Fruit fly (Drosophila melanogaster) whole organism, embryonic: ENCODE results near the gene CG8851.
A peak's percentile ranks its signal among the peaks of the same experiment; 100 is the strongest.

ENCODE experiments used
- Ada2b ChIP-seq: fragments of 200-800 bp; sonication (Bioruptor generic); IDR thresholded peaks from 2 replicates; pipeline ENCODE4 v1.3.6; 2022; ENCODE audit warnings: missing biosample characterization, missing genetic modification characterization
- CG10209 ChIP-seq: fragments of 200-800 bp; sonication (Bioruptor generic); optimal IDR thresholded peaks from 3 replicates; lab custom pipeline; 2017; ENCODE audit warnings: missing biosample characterization, mild to moderate bottlenecking, missing genetic modification characterization, missing genetic modification reagents
- CG10366 ChIP-seq: fragments of 200-800 bp; sonication (Bioruptor generic); IDR thresholded peaks from 2 replicates; pipeline ENCODE4 v1.3.6; 2022; ENCODE audit warnings: missing biosample characterization, missing genetic modification characterization
- CG10565 ChIP-seq: fragments of 200-800 bp; sonication (Bioruptor generic); optimal IDR thresholded peaks from 3 replicates; lab custom pipeline; 2016; ENCODE audit warnings: missing biosample characterization, mild to moderate bottlenecking, missing genetic modification characterization
- CG11695 ChIP-seq: fragments of 200-800 bp; sonication (Bioruptor generic); IDR thresholded peaks from 3 replicates; pipeline ENCODE4 v1.3.6; 2022; ENCODE audit warnings: missing biosample characterization, missing genetic modification characterization
- CG12391 ChIP-seq: fragments of 200-800 bp; sonication (Bioruptor generic); optimal IDR thresholded peaks from 3 replicates; lab custom pipeline; 2018; ENCODE audit warnings: missing biosample characterization, mild to moderate bottlenecking, missing genetic modification characterization, moderate library complexity
- CG17328 ChIP-seq: fragments of 200-800 bp; sonication (Bioruptor generic); IDR thresholded peaks from 2 replicates; pipeline ENCODE4 v1.3.6; 2022; ENCODE audit warnings: missing biosample characterization, missing genetic modification characterization
- CG17361 ChIP-seq: fragments of 200-800 bp; sonication (Bioruptor generic); IDR thresholded peaks from 3 replicates; pipeline ENCODE4 v1.3.6; 2022; ENCODE audit warnings: missing biosample characterization, missing genetic modification characterization
- CG2889 ChIP-seq: fragments of 200-800 bp; sonication (Bioruptor generic); IDR thresholded peaks from 3 replicates; pipeline ENCODE4 v1.3.6; 2022; ENCODE audit warnings: missing biosample characterization, missing genetic modification characterization
- CG33557 ChIP-seq: fragments of 200-800 bp; sonication (Bioruptor generic); optimal IDR thresholded peaks from 2 replicates; lab custom pipeline; 2019; ENCODE audit warnings: missing biosample characterization, mild to moderate bottlenecking, missing genetic modification characterization, moderate library complexity
- CG3838 ChIP-seq: fragments of 200-800 bp; sonication (Bioruptor generic); optimal IDR thresholded peaks from 3 replicates; lab custom pipeline; 2016; ENCODE audit warnings: missing biosample characterization, missing genetic modification characterization
- CG4617 ChIP-seq: fragments of 200-800 bp; sonication (Bioruptor generic); optimal IDR thresholded peaks from 3 replicates; lab custom pipeline; 2016; ENCODE audit warnings: missing biosample characterization, missing genetic modification characterization, borderline replicate concordance
- CG5180 ChIP-seq: fragments of 200-800 bp; sonication (Bioruptor generic); optimal IDR thresholded peaks from 3 replicates; lab custom pipeline; 2017; ENCODE audit warnings: missing biosample characterization, missing genetic modification characterization, mild to moderate bottlenecking, moderate library complexity, missing genetic modification reagents
- CG5245 ChIP-seq: fragments of 200-800 bp; sonication (Bioruptor generic); optimal IDR thresholded peaks from 3 replicates; lab custom pipeline; 2016; ENCODE audit warnings: missing biosample characterization, missing genetic modification characterization
- CG7745 ChIP-seq: fragments of 200-800 bp; sonication (Bioruptor generic); optimal IDR thresholded peaks from 2 replicates; lab custom pipeline; 2018; ENCODE audit warnings: missing biosample characterization, mild to moderate bottlenecking, missing genetic modification characterization, moderate library complexity
- Chrac-16 ChIP-seq: fragments of 200-800 bp; sonication (Bioruptor generic); optimal IDR thresholded peaks from 3 replicates; lab custom pipeline; 2016; ENCODE audit warnings: missing biosample characterization, missing genetic modification characterization
- CkIIα-i1 ChIP-seq: fragments of 200-800 bp; sonication (Bioruptor generic); IDR thresholded peaks from 2 replicates; pipeline ENCODE4 v1.3.6; 2022; ENCODE audit warnings: missing biosample characterization, missing genetic modification characterization
- Deaf1 ChIP-seq: fragments of 200-800 bp; optimal IDR thresholded peaks from 3 replicates; lab custom pipeline; 2019; ENCODE audit warnings: missing biosample characterization, mild to moderate bottlenecking, missing genetic modification characterization, moderate library complexity
- HHEX ChIP-seq: fragments of 200-800 bp; sonication (Bioruptor generic); optimal IDR thresholded peaks from 3 replicates; lab custom pipeline; 2017; ENCODE audit warnings: missing biosample characterization, mild to moderate bottlenecking, missing genetic modification characterization, missing genetic modification reagents
- Hey ChIP-seq: fragments of 200-800 bp; sonication (Bioruptor generic); optimal IDR thresholded peaks from 3 replicates; lab custom pipeline; 2018; ENCODE audit warnings: missing biosample characterization, mild to moderate bottlenecking, missing genetic modification characterization
- Hmx ChIP-seq: fragments of 200-800 bp; sonication (Bioruptor generic); optimal IDR thresholded peaks from 2 replicates; lab custom pipeline; 2016; ENCODE audit warnings: missing biosample characterization, missing genetic modification characterization
- MESR4 ChIP-seq: fragments of 200-800 bp; sonication (Bioruptor generic); optimal IDR thresholded peaks from 2 replicates; lab custom pipeline; 2018; ENCODE audit warnings: missing biosample characterization, mild to moderate bottlenecking, missing genetic modification characterization, moderate library complexity
- Mad ChIP-seq: fragments of 200-800 bp; sonication (Bioruptor generic); optimal IDR thresholded peaks from 2 replicates; lab custom pipeline; 2016; ENCODE audit warnings: missing biosample characterization, missing genetic modification characterization
- Oaz ChIP-seq: fragments of 200-800 bp; sonication (Bioruptor generic); IDR thresholded peaks from 2 replicates; pipeline ENCODE4 v1.3.6; 2022; ENCODE audit warnings: missing biosample characterization, missing genetic modification characterization
- Vsx1 ChIP-seq: fragments of 200-800 bp; sonication (Bioruptor generic); optimal IDR thresholded peaks from 2 replicates; lab custom pipeline; 2017; ENCODE audit warnings: missing biosample characterization, mild to moderate bottlenecking, missing genetic modification characterization, missing genetic modification reagents
- bigmax ChIP-seq: fragments of 200-800 bp; sonication (Bioruptor generic); optimal IDR thresholded peaks from 2 replicates; lab custom pipeline; 2018; ENCODE audit warnings: missing biosample characterization, mild to moderate bottlenecking, missing genetic modification characterization
- bsh ChIP-seq, 2 experiments: fragments of 200-800 bp; sonication (Bioruptor generic); optimal IDR thresholded peaks; 2 replicates each; lab custom pipeline; 2017 to 2018; ENCODE audit warnings: mild to moderate bottlenecking in 2 of 2, missing biosample characterization in 2 of 2, missing genetic modification characterization in 2 of 2, moderate library complexity in 1 of 2
- chif ChIP-seq, 2 experiments: fragments of 200-800 bp; sonication (Bioruptor generic); optimal IDR thresholded peaks; 3 replicates each; lab custom pipeline; 2016; ENCODE audit warnings: missing biosample characterization in 2 of 2, missing genetic modification characterization in 2 of 2
- chm ChIP-seq: fragments of 200-800 bp; sonication (Bioruptor generic); IDR thresholded peaks from 2 replicates; pipeline ENCODE4 v1.3.6; 2022; ENCODE audit warnings: missing biosample characterization, missing genetic modification characterization
- gce ChIP-seq: fragments of 200-800 bp; sonication (Bioruptor generic); IDR thresholded peaks from 3 replicates; pipeline ENCODE4 v1.3.6; 2022; ENCODE audit warnings: missing biosample characterization, missing genetic modification characterization
- gem ChIP-seq: fragments of 200-800 bp; sonication (Bioruptor generic); optimal IDR thresholded peaks from 2 replicates; lab custom pipeline; 2019; ENCODE audit warnings: missing biosample characterization, mild to moderate bottlenecking, missing genetic modification characterization, moderate library complexity
- gsb ChIP-seq: fragments of 200-800 bp; sonication (Bioruptor generic); IDR thresholded peaks from 2 replicates; pipeline ENCODE4 v1.3.6; 2022; ENCODE audit warnings: missing biosample characterization, missing genetic modification characterization
- inv ChIP-seq: fragments of 200-800 bp; sonication (Bioruptor generic); IDR thresholded peaks from 2 replicates; pipeline ENCODE4 v1.3.6; 2022; ENCODE audit warnings: missing biosample characterization, missing genetic modification characterization; ENCODE audit not compliant: partially characterized antibody
- lilli ChIP-seq: fragments of 200-800 bp; sonication (Bioruptor generic); optimal IDR thresholded peaks from 3 replicates; lab custom pipeline; 2016; ENCODE audit warnings: missing biosample characterization, missing genetic modification characterization
- otp ChIP-seq: fragments of 200-800 bp; sonication (Bioruptor generic); IDR thresholded peaks from 3 replicates; pipeline ENCODE4, ENCODE4 v1.3.6; 2022; ENCODE audit warnings: missing biosample characterization, missing genetic modification characterization
- pnt ChIP-seq: fragments of 200-800 bp; sonication (Bioruptor generic); optimal IDR thresholded peaks from 3 replicates; lab custom pipeline; 2016; ENCODE audit warnings: missing biosample characterization, missing genetic modification characterization
- pzg ChIP-seq: fragments of 200-800 bp; sonication (Bioruptor generic); optimal IDR thresholded peaks from 3 replicates; lab custom pipeline; 2018; ENCODE audit warnings: missing biosample characterization, mild to moderate bottlenecking, missing genetic modification characterization, moderate library complexity
- sc ChIP-seq, 3 experiments: fragments of >200 bp in 2 of 3; fragments of 200-800 bp in 1 of 3; sonication (Bioruptor generic) in 1 of 3; optimal IDR thresholded peaks; 2 replicates in 2 of 3; 3 replicates in 1 of 3; lab custom pipeline; 2017; ENCODE audit warnings: mild to moderate bottlenecking in 1 of 3, missing biosample characterization in 1 of 3, missing genetic modification characterization in 1 of 3, missing genetic modification reagents in 1 of 3
- sens ChIP-seq: fragments of 200-800 bp; sonication (Bioruptor generic); peaks from one replicate; lab custom pipeline; 2016; ENCODE audit warnings: missing biosample characterization, missing genetic modification characterization
- sob ChIP-seq: fragments of 200-800 bp; sonication (Bioruptor generic); IDR thresholded peaks from 2 replicates; pipeline ENCODE4 v1.3.6; 2022; ENCODE audit warnings: missing biosample characterization, missing genetic modification characterization
- stc ChIP-seq: fragments of 200-800 bp; sonication (Bioruptor generic); IDR thresholded peaks from 2 replicates; pipeline ENCODE4 v1.3.6; 2022; ENCODE audit warnings: missing biosample characterization, missing genetic modification characterization
- trem ChIP-seq: fragments of 200-800 bp; optimal IDR thresholded peaks from 3 replicates; lab custom pipeline; 2019; ENCODE audit warnings: missing biosample characterization, mild to moderate bottlenecking, missing genetic modification characterization, moderate library complexity
- twi ChIP-seq: fragments of 200-800 bp; optimal IDR thresholded peaks from 2 replicates; lab custom pipeline; 2019; ENCODE audit warnings: missing biosample characterization, mild to moderate bottlenecking, missing genetic modification characterization, moderate library complexity
- unpg ChIP-seq: fragments of 200-800 bp; sonication (Bioruptor generic); optimal IDR thresholded peaks from 3 replicates; lab custom pipeline; 2018; ENCODE audit warnings: missing biosample characterization, mild to moderate bottlenecking, missing genetic modification characterization, moderate library complexity
- yki ChIP-seq: fragments of >200 bp; optimal IDR thresholded peaks from 3 replicates; lab custom pipeline; 2018

CG8851 gene

DNA sequence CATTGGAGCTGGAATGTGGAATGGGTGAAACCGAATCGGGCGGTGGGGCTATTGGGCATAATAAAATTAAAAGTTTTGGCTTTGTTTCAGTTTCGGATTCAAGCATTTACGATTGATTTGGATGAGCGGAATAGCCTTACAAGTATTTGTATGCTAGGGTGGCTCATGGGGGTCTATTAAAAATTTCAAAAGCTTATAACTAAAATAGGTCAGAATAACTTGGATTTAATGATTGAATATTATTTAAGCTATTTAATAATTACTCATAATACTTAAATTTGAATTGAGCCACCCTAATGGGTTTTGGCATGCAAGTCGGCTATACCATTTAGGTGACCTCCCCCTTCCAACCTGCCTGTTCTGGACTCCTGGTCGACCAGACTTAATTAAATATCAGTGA lies 40.2 kb downstream of the CG8851 start (continued):
- TF ChIP-seq sens (GFP tag; lab: Kevin White, UChicago) = peak; percentile 62
- TF ChIP-seq bigmax = no peak
- TF ChIP-seq gem = peak; percentile 50
- no peak for TF ChIP-seq gsb (GFP tag; lab: Robert Waterston, UW)
- peak; percentile 57; the same call in 1 of the 3 replicates for TF ChIP-seq CG11695 (GFP tag; lab: Robert Waterston, UW)
- peak; percentile 31 for TF ChIP-seq unpg
- TF ChIP-seq, all 482 proteins: peak for 33

DNA sequence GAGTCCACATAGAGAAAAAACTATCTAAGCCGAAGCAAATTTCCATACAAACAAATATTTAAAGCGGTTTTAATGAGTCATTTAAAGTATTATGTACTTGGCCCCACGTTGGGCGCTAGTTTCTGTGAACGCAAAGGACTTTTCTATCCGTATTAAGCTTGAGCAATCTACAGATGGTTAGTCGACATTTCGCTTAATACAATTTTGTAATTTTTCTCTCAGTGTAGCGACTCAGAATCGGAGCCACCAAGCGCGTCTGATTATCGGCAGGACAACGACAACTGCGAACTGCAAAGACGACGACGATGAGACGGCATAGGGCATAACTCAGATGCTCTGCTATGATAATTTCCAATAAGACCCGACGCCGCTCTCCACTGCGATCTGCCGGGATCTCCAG lies 43.0 kb downstream of the CG8851 start:
- peak; percentile 57; the same call in 1 of the 3 replicates for TF ChIP-seq CG17361 (GFP tag; lab: Robert Waterston, UW)
- TF ChIP-seq CG33557 (GFP tag; lab: Kevin White, UChicago) = no peak
- TF ChIP-seq bsh (GFP tag; optimal IDR thresholded peaks at IDR 0.05; lab: Kevin White, UChicago) = peak in 1 of 2 experiments; percentile 3

DNA sequence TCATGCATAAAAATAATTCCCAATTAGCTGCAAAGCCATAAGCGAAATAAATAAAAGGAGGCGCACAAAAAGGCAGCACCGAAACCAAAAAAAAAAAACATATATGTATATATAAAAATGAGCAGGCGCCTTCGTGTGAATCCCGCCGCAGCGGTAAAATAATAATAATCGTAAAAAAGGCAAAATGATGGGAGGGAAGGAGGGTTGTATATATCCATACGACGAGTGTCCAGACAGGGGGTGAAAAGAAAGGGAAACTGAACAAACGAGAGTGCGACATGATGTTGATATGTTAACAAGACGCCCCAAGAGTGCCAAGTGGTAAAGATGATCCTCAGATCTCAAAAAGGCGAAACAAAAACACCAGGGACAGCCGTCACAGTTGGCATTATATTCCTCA lies 45.1 kb downstream of the CG8851 start:
- TF ChIP-seq CG17361 (GFP tag; lab: Robert Waterston, UW) = no peak

DNA sequence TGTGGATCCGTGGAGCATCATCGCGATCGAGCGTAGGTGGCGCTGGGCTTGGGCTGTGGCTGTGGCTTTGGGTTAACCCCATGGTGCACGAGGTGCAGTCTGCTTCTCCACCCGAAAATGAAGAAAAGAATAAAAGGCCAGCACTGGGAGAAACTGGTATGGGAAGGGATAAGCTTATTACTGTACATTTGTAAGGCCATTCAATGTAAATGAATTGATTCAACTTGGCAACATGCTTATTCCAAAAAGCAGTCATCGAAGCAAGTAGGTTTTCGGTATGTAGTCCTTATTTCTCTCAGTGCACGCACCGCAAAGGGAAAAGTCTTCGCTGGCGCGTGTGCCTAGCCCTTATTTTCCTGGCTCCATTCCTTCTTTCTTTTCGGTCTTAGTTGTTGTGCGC lies 47.1 kb downstream of the CG8851 start:
- TF ChIP-seq CkIIα-i1 (GFP tag; lab: Robert Waterston, UW) (no peak), Chrac-16 (GFP tag; lab: Kevin White, UChicago) (peak; percentile 43), CG10366 (no peak), yki (lab: Kevin White, UChicago) (no peak), sc (optimal IDR thresholded peaks at IDR 0.05; lab: Kevin White, UChicago) (no peak), sc (GFP tag; optimal IDR thresholded peaks at IDR 0.05; lab: Kevin White, UChicago) (peak; percentile 43), CG17328 (GFP tag; lab: Robert Waterston, UW) (0 out of 2 replicates have a peak, but pooled peaks have one; percentile 49), twi (tag; lab: Kevin White, UChicago) (peak; percentile 25), CG10565 (GFP tag; lab: Kevin White, UChicago) (no peak), CG5180 (GFP tag; lab: Kevin White, UChicago) (no peak), Hmx (no peak), CG4617 (GFP tag; lab: Kevin White, UChicago) (no peak), Ada2b (GFP tag; lab: Robert Waterston, UW) (no peak), stc (GFP tag; lab: Robert Waterston, UW) (no peak), Hey (no peak), Mad (GFP tag; lab: Kevin White, UChicago) (no peak), otp (GFP tag; lab: Robert Waterston, UW) (peak; percentile 42; the same call in 1 of the 3 replicates), sob (peak; percentile 10; the same call in 1 of the 2 replicates), Deaf1 (no peak), chif (GFP tag; optimal IDR thresholded peaks at IDR 0.05; lab: Kevin White, UChicago) (peak; percentile 14 to 68), MESR4 (GFP tag; lab: Kevin White, UChicago) (no peak), CG2889 (no peak), chm (GFP tag; lab: Robert Waterston, UW) (peak; percentile 52; the same call in 1 of the 2 replicates), HHEX (no peak), gsb (GFP tag; lab: Robert Waterston, UW) (no peak), Vsx1 (GFP tag; lab: Kevin White, UChicago) (no peak), CG7745 (tag; lab: Kevin White, UChicago) (no peak), trem (tag; lab: Kevin White, UChicago) (peak; percentile 43), CG5245 (GFP tag; lab: Kevin White, UChicago) (peak; percentile 34), lilli (GFP tag; lab: Kevin White, UChicago) (no peak), pzg (no peak), pnt (GFP tag; lab: Kevin White, UChicago) (peak; percentile 50), gce (GFP tag; lab: Robert Waterston, UW) (no peak), CG10209 (GFP tag; lab: Kevin White, UChicago) (no peak), CG12391 (tag; lab: Kevin White, UChicago) (peak; percentile 43), CG3838 (GFP tag; lab: Kevin White, UChicago) (no peak), Oaz (GFP tag; lab: Robert Waterston, UW) (no peak), inv (GFP tag; lab: Robert Waterston, UW) (no peak)
